Worm (Caenorhabditis elegans): ENCODE results near the gene dlg-1.

DNA sequence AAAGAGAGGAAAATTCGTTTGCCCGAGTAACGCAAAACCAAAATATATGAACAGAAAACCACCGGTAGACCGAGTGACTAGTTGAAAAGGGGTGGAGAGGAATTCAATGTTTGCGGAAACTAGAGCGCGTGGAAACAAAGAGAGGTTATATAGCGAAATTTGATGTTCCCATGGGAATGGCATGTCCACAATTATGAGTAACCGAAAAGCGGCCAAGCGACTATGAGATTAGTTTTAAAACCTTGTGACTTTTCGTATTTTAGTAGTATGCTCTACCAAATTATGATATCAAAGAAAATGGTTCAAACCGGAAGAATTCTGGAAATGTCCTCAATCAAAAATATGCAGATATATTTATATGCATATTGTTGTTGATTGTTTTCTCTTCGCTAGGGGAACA is 33.2 kb downstream of the dlg-1 start:
- TF ChIP-seq sem-2 (GFP tag; optimal IDR thresholded peaks at IDR 0.05) (no peak), nhr-12 (tag; optimal IDR thresholded peaks at IDR 0.05) (no peak), snpc-4 (tag; optimal IDR thresholded peaks at IDR 0.05) (no peak)

All from whole organism, mixed stage, embryonic.